Worm (Caenorhabditis elegans) whole organism, late embryonic: Measurements from ENCODE around the gene Y38H6C.9.
A peak's percentile ranks its signal among the peaks of the same experiment; 100 is the strongest.

Experiments used
- C08G9.2 ChIP-seq: sonication (generic microtip); optimal IDR thresholded peaks from 2 replicates; lab custom pipeline; 2016; ENCODE audit warnings: mild to moderate bottlenecking, missing genetic modification characterization, moderate library complexity, missing compliant biosample characterization
- C38D4.7 ChIP-seq: fragments of 200-800 bp; sonication (Bioruptor generic); optimal IDR thresholded peaks from 2 replicates; lab custom pipeline; 2018; ENCODE audit warnings: mild to moderate bottlenecking, missing genetic modification characterization, moderate library complexity, missing compliant biosample characterization
- F13H6.1 ChIP-seq: sonication (generic microtip); optimal IDR thresholded peaks from 2 replicates; lab custom pipeline; 2016; ENCODE audit warnings: missing genetic modification characterization, missing compliant biosample characterization
- K02D7.2 ChIP-seq: sonication (generic microtip); optimal IDR thresholded peaks from 2 replicates; lab custom pipeline; 2017; ENCODE audit warnings: mild to moderate bottlenecking, missing genetic modification characterization, missing compliant biosample characterization
- K09A11.1 ChIP-seq: sonication (generic microtip); optimal IDR thresholded peaks from 2 replicates; lab custom pipeline; 2017; ENCODE audit warnings: antibody characterized with exemption, mild to moderate bottlenecking, missing genetic modification characterization, missing compliant biosample characterization; ENCODE audit not compliant: insufficient read depth
- T23F11.4 ChIP-seq: fragments of 200-800 bp; sonication (Bioruptor generic); optimal IDR thresholded peaks from 2 replicates; lab custom pipeline; 2018; ENCODE audit warnings: mild to moderate bottlenecking, missing genetic modification characterization, missing compliant biosample characterization
- ahr-1 ChIP-seq: sonication (generic microtip); optimal IDR thresholded peaks from 2 replicates; lab custom pipeline; 2016; ENCODE audit warnings: missing genetic modification characterization, missing compliant biosample characterization
- ceh-22 ChIP-seq: sonication (generic microtip); optimal IDR thresholded peaks from 2 replicates; lab custom pipeline; 2017; ENCODE audit warnings: missing biosample characterization, missing genetic modification characterization
- ceh-24 ChIP-seq: sonication (generic microtip); optimal IDR thresholded peaks from 2 replicates; lab custom pipeline; 2016; ENCODE audit warnings: mild to moderate bottlenecking, missing genetic modification characterization, missing compliant biosample characterization
- dmd-4 ChIP-seq: sonication (generic microtip); optimal IDR thresholded peaks from 2 replicates; lab custom pipeline; 2016; ENCODE audit warnings: borderline replicate concordance, missing genetic modification characterization, missing compliant biosample characterization
- elt-2 ChIP-seq: sonication (generic microtip); optimal IDR thresholded peaks from 2 replicates; lab custom pipeline; 2016; ENCODE audit warnings: missing genetic modification reagents, missing genetic modification characterization, missing compliant biosample characterization
- elt-4 ChIP-seq: sonication (generic microtip); optimal IDR thresholded peaks from 2 replicates; lab custom pipeline; 2016; ENCODE audit warnings: missing genetic modification characterization, missing compliant biosample characterization
- eyg-1 ChIP-seq: sonication (generic microtip); optimal IDR thresholded peaks from 2 replicates; lab custom pipeline; 2016; ENCODE audit warnings: missing genotype, missing genetic modification characterization, missing compliant biosample characterization
- hlh-13 ChIP-seq: fragments of 200-800 bp; sonication (Bioruptor generic); optimal IDR thresholded peaks from 2 replicates; lab custom pipeline; 2018; ENCODE audit warnings: mild to moderate bottlenecking, missing genetic modification characterization, missing compliant biosample characterization
- hlh-15 ChIP-seq: sonication (generic microtip); optimal IDR thresholded peaks from 2 replicates; lab custom pipeline; 2016; ENCODE audit warnings: missing genetic modification characterization, missing compliant biosample characterization
- hlh-6 ChIP-seq: sonication (generic microtip); optimal IDR thresholded peaks from 2 replicates; lab custom pipeline; 2016; ENCODE audit warnings: missing genotype, missing genetic modification characterization, missing compliant biosample characterization
- madf-2 ChIP-seq: sonication (generic microtip); optimal IDR thresholded peaks from 2 replicates; lab custom pipeline; 2017; ENCODE audit warnings: missing genetic modification characterization, missing compliant biosample characterization
- mec-3 ChIP-seq: sonication (generic microtip); optimal IDR thresholded peaks from 2 replicates; lab custom pipeline; 2016; ENCODE audit warnings: borderline replicate concordance, missing genetic modification characterization, missing compliant biosample characterization
- nhr-11 ChIP-seq: fragments of 150-350 bp; optimal IDR thresholded peaks from 2 replicates; lab custom pipeline; 2014; ENCODE audit warnings: missing biosample characterization, missing genetic modification characterization
- nhr-232 ChIP-seq: sonication (generic microtip); optimal IDR thresholded peaks from 2 replicates; lab custom pipeline; 2016; ENCODE audit warnings: missing genetic modification characterization, missing compliant biosample characterization
- npax-4 ChIP-seq: sonication (generic microtip); optimal IDR thresholded peaks from 2 replicates; lab custom pipeline; 2016; ENCODE audit warnings: missing genetic modification characterization, missing compliant biosample characterization
- odd-2 ChIP-seq: sonication (generic microtip); optimal IDR thresholded peaks from 2 replicates; lab custom pipeline; 2017; ENCODE audit warnings: antibody characterized with exemption, mild to moderate bottlenecking, missing genetic modification characterization, missing compliant biosample characterization
- pag-3 ChIP-seq: sonication (generic microtip); optimal IDR thresholded peaks from 2 replicates; lab custom pipeline; 2016; ENCODE audit warnings: missing compliant biosample characterization, missing genetic modification characterization, borderline replicate concordance
- pat-9 ChIP-seq: fragments of 200-800 bp; sonication (Bioruptor generic); optimal IDR thresholded peaks from 2 replicates; lab custom pipeline; 2018; ENCODE audit warnings: mild to moderate bottlenecking, missing genetic modification characterization, moderate library complexity, missing compliant biosample characterization
- pax-1 ChIP-seq: fragments of 150-350 bp; optimal IDR thresholded peaks from 2 replicates; lab custom pipeline; 2014; ENCODE audit warnings: missing biosample characterization, missing genetic modification characterization
- pqm-1 ChIP-seq: sonication (generic microtip); optimal IDR thresholded peaks from 2 replicates; lab custom pipeline; 2016; ENCODE audit warnings: missing genetic modification characterization, missing compliant biosample characterization
- pros-1 ChIP-seq: fragments of 150-350 bp; optimal IDR thresholded peaks from 2 replicates; lab custom pipeline; 2014; ENCODE audit warnings: missing biosample characterization, missing genetic modification reagents, missing genetic modification characterization
- sdc-2 ChIP-seq: sonication (generic microtip); optimal IDR thresholded peaks from 2 replicates; lab custom pipeline; 2016; ENCODE audit warnings: missing genotype, missing genetic modification characterization, missing compliant biosample characterization
- sox-4 ChIP-seq: sonication (generic microtip); optimal IDR thresholded peaks from 2 replicates; lab custom pipeline; 2017; ENCODE audit warnings: mild to moderate bottlenecking, missing genetic modification characterization, inconsistent platforms, missing compliant biosample characterization
- syd-9 ChIP-seq: sonication (generic microtip); optimal IDR thresholded peaks from 2 replicates; lab custom pipeline; 2016; ENCODE audit warnings: mild to moderate bottlenecking, missing genetic modification characterization, moderate library complexity, missing compliant biosample characterization
- tbx-2 ChIP-seq: sonication (generic microtip); optimal IDR thresholded peaks from 2 replicates; lab custom pipeline; 2016; ENCODE audit warnings: missing genetic modification characterization, missing compliant biosample characterization
- unc-3 ChIP-seq, 2 experiments: fragments of 200-800 bp in 1 of 2; sonication (Bioruptor generic) in 1 of 2; sonication (generic microtip) in 1 of 2; conservative IDR thresholded peaks in 1 of 2; optimal IDR thresholded peaks in 1 of 2; 2 replicates each; pipeline versions ENCODE4 v1.3.6 to Lab custom; 2016 to 2022; ENCODE audit warnings: missing compliant biosample characterization in 2 of 2, missing genetic modification characterization in 2 of 2, missing genetic modification reagents in 1 of 2
- unc-55 ChIP-seq: sonication (generic microtip); optimal IDR thresholded peaks from 2 replicates; lab custom pipeline; 2017; ENCODE audit warnings: missing biosample characterization, missing genetic modification reagents, missing genetic modification characterization
- unc-86 ChIP-seq: sonication (generic microtip); optimal IDR thresholded peaks from 2 replicates; lab custom pipeline; 2016; ENCODE audit warnings: missing genetic modification characterization, missing compliant biosample characterization
- ztf-16 ChIP-seq: sonication (generic microtip); optimal IDR thresholded peaks from 2 replicates; lab custom pipeline; 2017; ENCODE audit warnings: missing genetic modification characterization, missing compliant biosample characterization

Gene Y38H6C.9

ce11 chrV:20499642-20500041, 22.4 kb downstream of the Y38H6C.9 start:
- TF ChIP-seq sdc-2 (tag; lab: Kevin White, UChicago) (no peak), sox-4 (tag; lab: Kevin White, UChicago) (no peak)

ce11 chrV:20498980-20499379, 23.1 kb downstream of the Y38H6C.9 start, which contains the start of gene dct-16:
dct-16 (minus strand) TSS chrV:20499057.
- TF ChIP-seq F13H6.1 (tag; lab: Kevin White, UChicago) (no peak), unc-86 (tag; lab: Kevin White, UChicago) (no peak), dmd-4 (tag; lab: Kevin White, UChicago) (no peak), unc-3 (GFP tag; conservative IDR thresholded peaks at IDR 0.05; lab: Robert Waterston, UW) (no peak), unc-3 (tag; optimal IDR thresholded peaks at IDR 0.05; lab: Kevin White, UChicago) (no peak), hlh-6 (no peak), ahr-1 (tag; lab: Kevin White, UChicago) (no peak), pag-3 (tag; lab: Kevin White, UChicago) (no peak), syd-9 (tag; lab: Kevin White, UChicago) (no peak), sdc-2 (tag; lab: Kevin White, UChicago) (no peak), ceh-22 (tag; lab: Kevin White, UChicago) (no peak), pqm-1 (tag; lab: Kevin White, UChicago) (no peak), C08G9.2 (no peak), pros-1 (tag; lab: Kevin White, UChicago) (no peak), T23F11.4 (no peak), odd-2 (tag; lab: Kevin White, UChicago) (no peak), npax-4 (tag; lab: Kevin White, UChicago) (no peak), elt-4 (tag; lab: Kevin White, UChicago) (no peak), mec-3 (tag; lab: Kevin White, UChicago) (no peak), ztf-16 (tag; lab: Kevin White, UChicago) (no peak), tbx-2 (tag; lab: Kevin White, UChicago) (no peak)

ce11 chrV:20497537-20497936, 24.5 kb downstream of the Y38H6C.9 start:
- TF ChIP-seq unc-55 (GFP tag; lab: Kevin White, UChicago), result no peak
- TF ChIP-seq nhr-232 (tag; lab: Kevin White, UChicago), result no peak
- TF ChIP-seq hlh-15 (tag; lab: Kevin White, UChicago), result no peak
- TF ChIP-seq C38D4.7 (GFP tag; lab: Kevin White, UChicago), result no peak
- TF ChIP-seq mec-3 (tag; lab: Kevin White, UChicago), result no peak
- TF ChIP-seq K09A11.1 (tag; lab: Kevin White, UChicago), result no peak
- TF ChIP-seq elt-4 (tag; lab: Kevin White, UChicago), result no peak
- no peak for TF ChIP-seq K02D7.2 (tag; lab: Kevin White, UChicago)
- TF ChIP-seq, all 69 proteins: peak for 0

ce11 chrV:20493271-20494231, 28.5 kb downstream of the Y38H6C.9 start, which contains the start of gene B0250.5:
B0250.5 (plus strand) TSS chrV:20493924.
- TF ChIP-seq C08G9.2 (no peak), unc-3 (GFP tag; conservative IDR thresholded peaks at IDR 0.05; lab: Robert Waterston, UW) (no peak), unc-3 (tag; optimal IDR thresholded peaks at IDR 0.05; lab: Kevin White, UChicago) (peak; percentile 11)

ce11 chrV:20492385-20492784, 29.7 kb downstream of the Y38H6C.9 start, which contains the start of gene srbc-79:
srbc-79 (minus strand) TSS chrV:20492485.
- TF ChIP-seq elt-2 (tag; lab: Kevin White, UChicago) (no peak), odd-2 (tag; lab: Kevin White, UChicago) (no peak), hlh-13 (GFP tag; lab: Kevin White, UChicago) (no peak), pax-1 (tag; lab: Kevin White, UChicago) (no peak), ztf-16 (tag; lab: Kevin White, UChicago) (no peak), nhr-11 (tag; lab: Kevin White, UChicago) (no peak), eyg-1 (tag; lab: Kevin White, UChicago) (no peak), madf-2 (no peak), sdc-2 (tag; lab: Kevin White, UChicago) (no peak), ceh-24 (tag; lab: Kevin White, UChicago) (no peak), tbx-2 (tag; lab: Kevin White, UChicago) (no peak), pat-9 (no peak)
- TF ChIP-seq, all 69 proteins: peak for 0
